Worm (Caenorhabditis elegans): ENCODE results near the gene cyn-3.
"Not testable (repeated sequence)": the region's sequence is repeated elsewhere in the genome, so short reads cannot be mapped to it uniquely, and the experiment has no call there.

The cyn-3 gene

DNA sequence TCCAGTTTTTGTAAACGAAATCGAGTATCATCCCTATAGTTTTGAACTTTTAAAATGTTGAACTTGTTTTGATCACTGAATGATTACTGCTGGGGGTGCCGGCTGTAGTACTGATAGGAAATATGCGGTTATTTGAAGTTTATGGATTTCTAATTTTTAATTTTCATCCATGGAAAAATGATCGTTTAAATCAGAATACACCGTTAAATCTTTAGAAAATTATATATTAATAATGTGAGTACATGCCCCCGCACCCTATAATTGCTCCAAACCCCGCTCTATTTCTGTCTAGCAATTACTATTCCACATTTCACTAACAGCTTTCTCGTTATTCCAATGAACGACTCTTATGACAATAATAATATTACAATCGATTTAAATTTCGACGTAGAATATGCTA lies 10.0 kb downstream of the cyn-3 start, which contains the start of gene Y75B12B.10:
Gene Y75B12B.10, plus strand, starts transcription at position 301 of the 400 bp plus-strand sequence.
- TF ChIP-seq ceh-22 (tag; optimal IDR thresholded peaks at IDR 0.05) = no peak
- TF ChIP-seq ceh-6 (GFP tag; optimal IDR thresholded peaks at IDR 0.05) = no peak
- no peak for TF ChIP-seq che-1 (tag; optimal IDR thresholded peaks at IDR 0.05)
- no peak for TF ChIP-seq sox-2 (GFP tag; IDR thresholded peaks at IDR 0.05)
- no peak for TF ChIP-seq mec-3 (tag; optimal IDR thresholded peaks at IDR 0.05; ENCODE audit: borderline replicate concordance)
- no peak for TF ChIP-seq hlh-15 (tag; optimal IDR thresholded peaks at IDR 0.05)
- no peak for TF ChIP-seq ceh-45 (GFP tag; IDR thresholded peaks at IDR 0.05)
- TF ChIP-seq dve-1 (tag; optimal IDR thresholded peaks at IDR 0.05) = no peak
- no peak for TF ChIP-seq hlh-6 (tag; optimal IDR thresholded peaks at IDR 0.05)
- no peak for TF ChIP-seq pha-2 (tag; optimal IDR thresholded peaks at IDR 0.05)
- no peak for TF ChIP-seq pax-1 (tag; optimal IDR thresholded peaks at IDR 0.05)
- TF ChIP-seq ceh-18 (tag; optimal IDR thresholded peaks at IDR 0.05) = no peak
- no peak for TF ChIP-seq nfya-1 (tag; optimal IDR thresholded peaks at IDR 0.05)
- no peak for TF ChIP-seq ahr-1 (tag; optimal IDR thresholded peaks at IDR 0.05)
- TF ChIP-seq gmeb-2 (tag; optimal IDR thresholded peaks at IDR 0.05) = no peak
- no peak for TF ChIP-seq nhr-232 (tag; optimal IDR thresholded peaks at IDR 0.05)
- no peak for TF ChIP-seq eyg-1 (tag; optimal IDR thresholded peaks at IDR 0.05)
- TF ChIP-seq ceh-2 (tag; optimal IDR thresholded peaks at IDR 0.05) = no peak
- no peak for TF ChIP-seq fax-1 (tag; optimal IDR thresholded peaks at IDR 0.05)

DNA sequence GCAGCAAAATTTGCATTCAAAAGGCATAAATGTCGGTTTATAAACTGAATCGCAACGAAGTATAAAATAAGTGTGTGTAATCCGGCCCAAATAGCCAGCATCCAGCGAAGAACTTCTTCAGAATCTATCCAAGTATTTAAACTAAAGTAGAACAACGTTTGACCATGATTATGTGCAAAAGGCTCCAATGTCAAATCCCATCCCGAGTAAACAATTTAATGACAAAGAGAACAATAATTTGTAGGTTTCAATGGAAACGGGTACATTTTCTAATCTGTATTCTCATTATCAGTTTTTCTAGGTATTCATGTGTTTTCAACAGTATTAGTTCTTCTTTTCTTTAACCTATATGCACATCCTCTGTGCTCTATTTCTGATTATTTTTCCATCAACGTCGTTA lies 18.0 kb downstream of the cyn-3 start, which contains the start of gene C41G6.12:
Gene C41G6.12, minus strand, starts transcription at position 101 of the 400 bp plus-strand sequence.
- not testable (repeated sequence) for TF ChIP-seq ceh-6 (GFP tag; optimal IDR thresholded peaks at IDR 0.05); ets-4 (tag; optimal IDR thresholded peaks at IDR 0.05); ceh-31 (tag; optimal IDR thresholded peaks at IDR 0.05)

DNA sequence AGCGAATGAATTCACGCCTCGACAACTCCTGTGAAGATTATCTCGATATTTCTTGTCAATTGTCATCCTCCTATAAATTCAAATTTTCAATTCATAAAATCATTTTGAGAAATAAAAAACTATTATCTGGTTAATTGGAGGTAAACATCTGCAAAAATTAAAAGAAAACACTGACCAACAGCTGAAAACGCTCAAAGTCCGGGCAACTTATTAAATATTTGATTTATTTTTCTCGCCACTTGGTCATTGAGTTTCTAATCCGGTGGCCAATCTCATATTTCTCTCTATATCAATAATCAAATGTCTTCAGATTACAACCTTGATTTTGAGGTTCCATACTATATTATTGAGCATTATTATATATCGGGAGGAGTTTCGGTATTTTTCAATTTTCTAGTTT lies 22.1 kb downstream of the cyn-3 start, which contains the start of gene sri-24:
Gene sri-24, plus strand, starts transcription at position 301 of the 400 bp plus-strand sequence.
- TF ChIP-seq unc-55 (GFP tag; optimal IDR thresholded peaks at IDR 0.05); elt-4 (tag; optimal IDR thresholded peaks at IDR 0.05); fkh-6 (tag; optimal IDR thresholded peaks at IDR 0.05): not testable (repeated sequence)

DNA sequence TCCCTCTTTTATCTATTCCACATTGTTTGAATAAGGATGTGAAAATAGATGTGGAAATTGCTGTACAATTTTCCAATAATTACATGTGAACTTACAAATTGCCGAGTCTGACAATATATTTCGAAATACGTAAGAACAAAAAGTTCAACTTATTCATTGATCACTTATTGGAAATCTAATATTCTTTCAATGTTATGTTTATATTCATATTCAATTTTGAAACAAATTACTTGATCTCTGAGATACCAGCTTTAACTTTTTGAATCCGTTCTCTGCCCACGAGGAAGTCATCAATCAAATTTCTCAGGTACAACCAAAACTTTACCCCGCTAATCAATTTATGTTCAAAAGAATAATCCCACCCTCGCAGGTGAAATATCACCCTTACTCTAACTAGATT lies 25.4 kb downstream of the cyn-3 start, which contains the start of gene sri-26:
Gene sri-26, plus strand, starts transcription at position 301 of the 400 bp plus-strand sequence.
- TF ChIP-seq hlh-15, nfya-1, ahr-1 (tag; optimal IDR thresholded peaks at IDR 0.05): not testable (repeated sequence)

DNA sequence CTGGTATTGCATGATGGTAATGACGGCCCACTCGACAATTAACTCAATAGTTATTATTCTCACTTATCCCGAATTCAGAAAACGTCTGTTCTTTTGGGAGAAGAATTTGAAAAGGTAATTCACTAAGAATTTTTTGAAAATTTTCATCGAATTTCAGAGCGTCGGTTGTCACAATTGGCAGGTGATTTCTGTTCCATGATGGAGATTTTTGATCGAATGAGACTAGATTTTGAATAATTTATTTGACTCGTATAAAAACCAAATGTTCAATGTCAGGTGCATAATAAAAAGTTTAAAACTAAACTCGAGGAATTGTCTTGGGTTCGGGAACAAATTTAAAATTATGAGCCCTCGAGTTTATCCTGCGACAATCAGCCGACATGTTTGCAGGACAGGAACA lies 27.0 kb downstream of the cyn-3 start, which contains the start of gene sri-25:
Gene sri-25, plus strand, starts transcription at position 301 of the 400 bp plus-strand sequence.
- no peak for TF ChIP-seq eyg-1 (tag; optimal IDR thresholded peaks at IDR 0.05)
- no peak for TF ChIP-seq madf-2 (tag; optimal IDR thresholded peaks at IDR 0.05)
- no peak for TF ChIP-seq ahr-1 (tag; optimal IDR thresholded peaks at IDR 0.05)
- TF ChIP-seq ref-2 (tag; optimal IDR thresholded peaks at IDR 0.05) = no peak
- no peak for TF ChIP-seq pha-4 (tag; optimal IDR thresholded peaks at IDR 0.05)
- TF ChIP-seq dmd-4 (tag; optimal IDR thresholded peaks at IDR 0.05; ENCODE audit: borderline replicate concordance) = no peak

DNA sequence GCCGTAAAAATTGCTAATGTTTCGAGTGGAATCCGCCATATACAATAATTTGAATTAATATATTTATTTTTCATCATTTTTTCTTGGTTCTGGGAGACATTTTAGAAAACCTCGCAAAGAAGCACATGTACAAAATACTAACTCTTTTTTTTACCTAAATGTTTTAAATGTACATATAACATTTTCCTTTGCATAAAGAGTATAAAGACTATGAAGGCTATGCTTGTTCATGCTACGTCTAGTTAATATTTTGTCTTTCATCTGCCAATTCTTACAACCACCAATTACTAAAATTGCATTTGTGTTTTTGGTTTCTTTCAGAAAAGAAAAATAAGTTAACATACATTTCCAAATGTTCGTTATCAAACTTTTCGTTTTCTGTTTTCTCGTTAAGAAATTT lies 31.6 kb downstream of the cyn-3 start, which contains the start of gene irld-25:
Gene irld-25, plus strand, starts transcription at position 301 of the 400 bp plus-strand sequence.
- TF ChIP-seq madf-2 (tag; optimal IDR thresholded peaks at IDR 0.05) (no peak), ama-1 (optimal IDR thresholded peaks at IDR 0.05) (no peak), rnt-1 (tag; optimal IDR thresholded peaks at IDR 0.05) (no peak), npax-4 (tag; optimal IDR thresholded peaks at IDR 0.05) (no peak), F13H6.1 (tag; optimal IDR thresholded peaks at IDR 0.05) (no peak), ceh-9 (tag; optimal IDR thresholded peaks at IDR 0.05) (no peak), hlh-30 (tag; optimal IDR thresholded peaks at IDR 0.05; ENCODE audit: insufficient read depth) (no peak), unc-86 (tag; optimal IDR thresholded peaks at IDR 0.05) (no peak), pat-9 (tag; optimal IDR thresholded peaks at IDR 0.05) (no peak), syd-9 (tag; optimal IDR thresholded peaks at IDR 0.05) (no peak), zip-5 (tag; optimal IDR thresholded peaks at IDR 0.05) (no peak), pqm-1 (tag; optimal IDR thresholded peaks at IDR 0.05) (no peak), ceh-19 (GFP tag; optimal IDR thresholded peaks at IDR 0.05) (no peak), unc-3 (GFP tag; conservative IDR thresholded peaks at IDR 0.05) (no peak), unc-3 (tag; optimal IDR thresholded peaks at IDR 0.05) (no peak), ahr-1 (tag; optimal IDR thresholded peaks at IDR 0.05) (no peak), dve-1 (tag; optimal IDR thresholded peaks at IDR 0.05) (no peak), Y22D7AL.16 (tag; optimal IDR thresholded peaks at IDR 0.05) (no peak), hlh-6 (tag; optimal IDR thresholded peaks at IDR 0.05) (no peak), fax-1 (tag; optimal IDR thresholded peaks at IDR 0.05) (no peak), ceh-14 (tag; optimal IDR thresholded peaks at IDR 0.05) (no peak)
